Worm (Caenorhabditis elegans): ENCODE measurements around the gene col-143.

- TF ChIP-seq med-1 (GFP tag; optimal IDR thresholded peaks at IDR 0.05; ENCODE audit: insufficient read depth) (no peak), ztf-23 (GFP tag; IDR thresholded peaks at IDR 0.05) (no peak)
Observed at ce11 chrV:6881735-6882134, 46.3 kb downstream of the col-143 start.
